Worm (Caenorhabditis elegans) whole organism, late embryonic: ENCODE measurements around the gene nstp-5.

Experiments used
- C08G9.2 ChIP-seq: sonication (generic microtip); optimal IDR thresholded peaks from 2 replicates; lab custom pipeline; 2016; ENCODE audit warnings: mild to moderate bottlenecking, missing genetic modification characterization, moderate library complexity, missing compliant biosample characterization
- K02D7.2 ChIP-seq: sonication (generic microtip); optimal IDR thresholded peaks from 2 replicates; lab custom pipeline; 2017; ENCODE audit warnings: mild to moderate bottlenecking, missing genetic modification characterization, missing compliant biosample characterization
- K09A11.1 ChIP-seq: sonication (generic microtip); optimal IDR thresholded peaks from 2 replicates; lab custom pipeline; 2017; ENCODE audit warnings: antibody characterized with exemption, mild to moderate bottlenecking, missing genetic modification characterization, missing compliant biosample characterization; ENCODE audit not compliant: insufficient read depth
- T23F11.4 ChIP-seq: fragments of 200-800 bp; sonication (Bioruptor generic); optimal IDR thresholded peaks from 2 replicates; lab custom pipeline; 2018; ENCODE audit warnings: mild to moderate bottlenecking, missing genetic modification characterization, missing compliant biosample characterization
- Y22D7AL.16 ChIP-seq: sonication (generic microtip); optimal IDR thresholded peaks from 2 replicates; lab custom pipeline; 2016; ENCODE audit warnings: missing genetic modification characterization, missing compliant biosample characterization
- ahr-1 ChIP-seq: sonication (generic microtip); optimal IDR thresholded peaks from 2 replicates; lab custom pipeline; 2016; ENCODE audit warnings: missing genetic modification characterization, missing compliant biosample characterization
- ama-1 ChIP-seq: fragments of 150-350 bp; optimal IDR thresholded peaks from 2 replicates; lab custom pipeline; 2014
- ceh-14 ChIP-seq: sonication (generic microtip); optimal IDR thresholded peaks from 2 replicates; lab custom pipeline; 2016; ENCODE audit warnings: missing genotype, missing genetic modification characterization, missing compliant biosample characterization
- ceh-18 ChIP-seq: sonication (generic microtip); optimal IDR thresholded peaks from 2 replicates; lab custom pipeline; 2016; ENCODE audit warnings: missing genetic modification characterization, missing compliant biosample characterization
- ceh-19 ChIP-seq: fragments of 200-800 bp; sonication (Bioruptor generic); optimal IDR thresholded peaks from 2 replicates; lab custom pipeline; 2018; ENCODE audit warnings: mild to moderate bottlenecking, missing genetic modification characterization, missing compliant biosample characterization
- ceh-2 ChIP-seq: sonication (generic microtip); optimal IDR thresholded peaks from 2 replicates; lab custom pipeline; 2016; ENCODE audit warnings: missing genotype, missing genetic modification characterization, missing compliant biosample characterization
- ceh-22 ChIP-seq: sonication (generic microtip); optimal IDR thresholded peaks from 2 replicates; lab custom pipeline; 2017; ENCODE audit warnings: missing biosample characterization, missing genetic modification characterization
- ceh-24 ChIP-seq: sonication (generic microtip); optimal IDR thresholded peaks from 2 replicates; lab custom pipeline; 2016; ENCODE audit warnings: mild to moderate bottlenecking, missing genetic modification characterization, missing compliant biosample characterization
- ceh-30 ChIP-seq: fragments of 150-350 bp; optimal IDR thresholded peaks from 2 replicates; lab custom pipeline; 2014; ENCODE audit warnings: missing biosample characterization, missing genetic modification characterization
- ceh-34 ChIP-seq: sonication (generic microtip); optimal IDR thresholded peaks from 2 replicates; lab custom pipeline; 2016; ENCODE audit warnings: mild to moderate bottlenecking, missing genetic modification characterization, missing compliant biosample characterization
- ceh-48 ChIP-seq: sonication (generic microtip); optimal IDR thresholded peaks from 2 replicates; lab custom pipeline; 2016; ENCODE audit warnings: missing genetic modification characterization, inconsistent platforms, missing compliant biosample characterization
- ceh-6 ChIP-seq: fragments of 200-800 bp; sonication (Bioruptor generic); optimal IDR thresholded peaks from 2 replicates; lab custom pipeline; 2018; ENCODE audit warnings: mild to moderate bottlenecking, missing genetic modification characterization, missing compliant biosample characterization
- che-1 ChIP-seq: sonication (generic microtip); optimal IDR thresholded peaks from 2 replicates; lab custom pipeline; 2016; ENCODE audit warnings: mild to moderate bottlenecking, missing genetic modification characterization, missing compliant biosample characterization
- elt-2 ChIP-seq: sonication (generic microtip); optimal IDR thresholded peaks from 2 replicates; lab custom pipeline; 2016; ENCODE audit warnings: missing genetic modification reagents, missing genetic modification characterization, missing compliant biosample characterization
- elt-4 ChIP-seq: sonication (generic microtip); optimal IDR thresholded peaks from 2 replicates; lab custom pipeline; 2016; ENCODE audit warnings: missing genetic modification characterization, missing compliant biosample characterization
- ets-4 ChIP-seq: sonication (generic microtip); optimal IDR thresholded peaks from 2 replicates; lab custom pipeline; 2016; ENCODE audit warnings: missing genetic modification characterization, missing compliant biosample characterization
- eyg-1 ChIP-seq: sonication (generic microtip); optimal IDR thresholded peaks from 2 replicates; lab custom pipeline; 2016; ENCODE audit warnings: missing genotype, missing genetic modification characterization, missing compliant biosample characterization
- fax-1 ChIP-seq: sonication (generic microtip); optimal IDR thresholded peaks from 2 replicates; lab custom pipeline; 2016; ENCODE audit warnings: missing genotype, missing genetic modification characterization, missing compliant biosample characterization
- fkh-10 ChIP-seq: fragments of 150-350 bp; optimal IDR thresholded peaks from 2 replicates; lab custom pipeline; 2014; ENCODE audit warnings: missing biosample characterization, missing genetic modification reagents, missing genetic modification characterization
- gmeb-2 ChIP-seq: sonication (generic microtip); optimal IDR thresholded peaks from 2 replicates; lab custom pipeline; 2016; ENCODE audit warnings: missing genetic modification characterization, inconsistent platforms, missing compliant biosample characterization
- hlh-15 ChIP-seq: sonication (generic microtip); optimal IDR thresholded peaks from 2 replicates; lab custom pipeline; 2016; ENCODE audit warnings: missing genetic modification characterization, missing compliant biosample characterization
- hlh-6 ChIP-seq: sonication (generic microtip); optimal IDR thresholded peaks from 2 replicates; lab custom pipeline; 2016; ENCODE audit warnings: missing genotype, missing genetic modification characterization, missing compliant biosample characterization
- hlh-8 ChIP-seq: sonication (generic microtip); optimal IDR thresholded peaks from 2 replicates; lab custom pipeline; 2016; ENCODE audit warnings: missing genotype, missing genetic modification characterization, missing compliant biosample characterization
- mec-3 ChIP-seq: sonication (generic microtip); optimal IDR thresholded peaks from 2 replicates; lab custom pipeline; 2016; ENCODE audit warnings: borderline replicate concordance, missing genetic modification characterization, missing compliant biosample characterization
- nfya-1 ChIP-seq: sonication (generic microtip); optimal IDR thresholded peaks from 2 replicates; lab custom pipeline; 2017; ENCODE audit warnings: missing genetic modification characterization, mild to moderate bottlenecking, missing compliant biosample characterization, antibody characterized with exemption, moderate library complexity
- odd-2 ChIP-seq: sonication (generic microtip); optimal IDR thresholded peaks from 2 replicates; lab custom pipeline; 2017; ENCODE audit warnings: antibody characterized with exemption, mild to moderate bottlenecking, missing genetic modification characterization, missing compliant biosample characterization
- pat-9 ChIP-seq: fragments of 200-800 bp; sonication (Bioruptor generic); optimal IDR thresholded peaks from 2 replicates; lab custom pipeline; 2018; ENCODE audit warnings: mild to moderate bottlenecking, missing genetic modification characterization, moderate library complexity, missing compliant biosample characterization
- pax-1 ChIP-seq: fragments of 150-350 bp; optimal IDR thresholded peaks from 2 replicates; lab custom pipeline; 2014; ENCODE audit warnings: missing biosample characterization, missing genetic modification characterization
- pha-4 ChIP-seq: fragments of 150-350 bp; optimal IDR thresholded peaks from 2 replicates; lab custom pipeline; 2018; ENCODE audit warnings: missing biosample characterization, missing genetic modification reagents, missing genetic modification characterization
- pqm-1 ChIP-seq: sonication (generic microtip); optimal IDR thresholded peaks from 2 replicates; lab custom pipeline; 2016; ENCODE audit warnings: missing genetic modification characterization, missing compliant biosample characterization
- ref-2 ChIP-seq: sonication (generic microtip); optimal IDR thresholded peaks from 2 replicates; lab custom pipeline; 2016; ENCODE audit warnings: missing genetic modification characterization, missing compliant biosample characterization
- rnt-1 ChIP-seq: sonication (generic microtip); optimal IDR thresholded peaks from 2 replicates; lab custom pipeline; 2016; ENCODE audit warnings: missing genetic modification characterization, missing compliant biosample characterization
- sox-2 ChIP-seq: fragments of 200-800 bp; sonication (Bioruptor generic); IDR thresholded peaks from 2 replicates; pipeline ENCODE4 v1.3.6; 2022; ENCODE audit warnings: missing genetic modification reagents, missing genetic modification characterization, missing compliant biosample characterization
- sox-4 ChIP-seq: sonication (generic microtip); optimal IDR thresholded peaks from 2 replicates; lab custom pipeline; 2017; ENCODE audit warnings: mild to moderate bottlenecking, missing genetic modification characterization, inconsistent platforms, missing compliant biosample characterization
- syd-9 ChIP-seq: sonication (generic microtip); optimal IDR thresholded peaks from 2 replicates; lab custom pipeline; 2016; ENCODE audit warnings: mild to moderate bottlenecking, missing genetic modification characterization, moderate library complexity, missing compliant biosample characterization
- tbx-7 ChIP-seq: sonication (generic microtip); optimal IDR thresholded peaks from 2 replicates; lab custom pipeline; 2016; ENCODE audit warnings: missing genotype, missing genetic modification characterization, missing compliant biosample characterization
- unc-3 ChIP-seq, 2 experiments: fragments of 200-800 bp in 1 of 2; sonication (Bioruptor generic) in 1 of 2; sonication (generic microtip) in 1 of 2; conservative IDR thresholded peaks in 1 of 2; optimal IDR thresholded peaks in 1 of 2; 2 replicates each; pipeline versions ENCODE4 v1.3.6 to Lab custom; 2016 to 2022; ENCODE audit warnings: missing compliant biosample characterization in 2 of 2, missing genetic modification characterization in 2 of 2, missing genetic modification reagents in 1 of 2
- unc-42 ChIP-seq: sonication (generic microtip); optimal IDR thresholded peaks from 2 replicates; lab custom pipeline; 2016; ENCODE audit warnings: missing genotype, missing genetic modification characterization, missing compliant biosample characterization
- unc-86 ChIP-seq: sonication (generic microtip); optimal IDR thresholded peaks from 2 replicates; lab custom pipeline; 2016; ENCODE audit warnings: missing genetic modification characterization, missing compliant biosample characterization
- zip-5 ChIP-seq: sonication (generic microtip); optimal IDR thresholded peaks from 2 replicates; lab custom pipeline; 2016; ENCODE audit warnings: missing genetic modification characterization, missing compliant biosample characterization
- ztf-16 ChIP-seq: sonication (generic microtip); optimal IDR thresholded peaks from 2 replicates; lab custom pipeline; 2017; ENCODE audit warnings: missing genetic modification characterization, missing compliant biosample characterization

Gene nstp-5

DNA sequence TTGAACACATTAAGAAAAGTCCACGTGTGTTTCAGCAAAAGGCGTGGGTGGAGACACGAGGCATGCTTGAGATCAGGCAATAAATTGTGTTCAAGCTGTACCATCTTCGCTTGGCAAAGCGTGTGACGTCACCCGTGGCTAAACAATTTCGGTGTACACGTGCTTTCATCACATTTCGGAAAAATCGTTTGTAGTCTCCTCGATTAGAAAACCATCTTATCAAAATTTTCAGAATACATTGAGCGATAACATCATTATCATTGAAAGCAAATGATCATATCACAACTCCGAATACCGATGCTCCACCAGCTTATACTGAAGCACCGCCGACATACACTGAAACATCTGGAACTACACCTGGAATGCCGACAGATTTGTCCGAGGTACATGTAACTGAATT lies 46.3 kb downstream of the nstp-5 start:
- TF ChIP-seq elt-2 (peak; percentile 48), T23F11.4 (GFP tag; lab: Kevin White, UChicago) (no peak)

DNA sequence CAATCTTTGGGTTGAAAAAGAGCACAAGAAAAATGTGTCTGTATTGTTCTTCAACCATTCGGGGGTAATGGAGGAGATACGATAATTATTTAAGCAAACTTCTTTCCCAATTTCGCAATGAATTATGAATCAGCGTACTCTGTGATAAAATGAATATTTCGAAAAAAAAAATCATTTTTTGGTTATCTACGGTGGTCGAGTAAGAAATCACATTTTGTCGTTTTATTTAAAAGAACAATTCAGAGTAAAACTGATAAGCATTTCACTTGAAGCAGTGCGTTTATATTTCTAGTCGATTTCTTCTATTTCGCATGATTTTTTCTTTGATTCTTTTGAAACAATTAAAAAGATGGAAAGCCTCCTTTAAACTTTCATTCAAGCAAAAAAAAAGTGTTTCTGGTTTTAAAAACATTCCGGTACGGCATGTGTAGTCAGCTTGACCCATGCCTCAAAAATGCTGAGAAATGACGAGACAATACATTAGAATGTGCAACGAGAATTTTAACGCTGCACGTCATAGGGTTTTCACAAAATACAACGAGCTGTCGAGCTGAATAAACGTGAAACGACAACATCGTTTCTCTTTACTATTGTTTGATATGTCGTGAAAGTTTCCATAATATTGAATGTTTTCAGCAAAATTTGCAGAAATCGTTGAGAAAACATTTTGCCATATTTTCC lies 47.2 kb downstream of the nstp-5 start, which contains the start of gene K08D8.2:
K08D8.2 (plus strand) TSS at position 631 of the 681 bp plus-strand sequence.
- TF ChIP-seq C08G9.2, result no peak
- no peak for TF ChIP-seq unc-86
- no peak for TF ChIP-seq syd-9 (tag; lab: Kevin White, UChicago)
- TF ChIP-seq che-1, result no peak
- TF ChIP-seq ceh-6 (GFP tag; lab: Kevin White, UChicago), result no peak
- no peak for TF ChIP-seq pax-1
- TF ChIP-seq gmeb-2 (tag; lab: Kevin White, UChicago), result no peak
- TF ChIP-seq elt-4 (tag; lab: Kevin White, UChicago), result no peak
- TF ChIP-seq ets-4 (tag; lab: Kevin White, UChicago), result no peak
- TF ChIP-seq pat-9 (tag; lab: Kevin White, UChicago), result no peak
- no peak for TF ChIP-seq ceh-24
- TF ChIP-seq ceh-22 (tag; lab: Kevin White, UChicago), result no peak
- no peak for TF ChIP-seq ztf-16 (tag; lab: Kevin White, UChicago)
- TF ChIP-seq K02D7.2 (tag; lab: Kevin White, UChicago), result no peak
- TF ChIP-seq hlh-15 (tag; lab: Kevin White, UChicago), result no peak
- no peak for TF ChIP-seq ceh-14 (tag; lab: Kevin White, UChicago)
- TF ChIP-seq hlh-8 (tag; lab: Kevin White, UChicago), result no peak
- TF ChIP-seq, all 69 proteins: peak for 0

DNA sequence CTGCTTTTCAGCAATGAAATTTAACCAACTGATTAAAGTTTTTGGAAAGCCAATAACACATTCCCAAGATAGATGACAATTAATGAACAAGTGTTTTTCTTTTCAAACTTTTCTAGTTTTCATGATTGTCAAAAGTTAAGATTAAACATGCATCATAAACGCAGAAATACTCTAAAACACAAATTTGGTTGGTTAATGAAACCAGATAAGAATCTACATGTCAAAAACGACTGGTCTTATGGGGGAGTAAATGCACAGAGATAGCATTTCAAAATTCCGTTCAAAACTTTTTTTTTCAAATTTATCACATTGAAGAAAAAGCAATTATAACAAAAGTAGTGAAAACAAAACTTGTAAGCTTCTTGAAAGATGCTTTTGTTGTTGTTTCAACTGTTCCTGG lies 48.3 kb downstream of the nstp-5 start:
- no peak for TF ChIP-seq sox-4 (tag; lab: Kevin White, UChicago)
- TF ChIP-seq nfya-1 (tag; lab: Kevin White, UChicago), result no peak
- TF ChIP-seq zip-5, result no peak
- no peak for TF ChIP-seq ceh-48 (tag; lab: Kevin White, UChicago)
- no peak for TF ChIP-seq ceh-6 (GFP tag; lab: Kevin White, UChicago)
- TF ChIP-seq ceh-19 (GFP tag; lab: Kevin White, UChicago), result no peak
- no peak for TF ChIP-seq sox-2 (GFP tag; lab: Robert Waterston, UW)
- TF ChIP-seq tbx-7, result no peak
- TF ChIP-seq elt-2, result no peak
- TF ChIP-seq ceh-30 (tag; lab: Kevin White, UChicago), result no peak
- no peak for TF ChIP-seq ceh-24
- no peak for TF ChIP-seq ceh-2 (tag; lab: Kevin White, UChicago)
- TF ChIP-seq unc-42, result no peak
- TF ChIP-seq K09A11.1 (tag; lab: Kevin White, UChicago), result no peak
- no peak for TF ChIP-seq ama-1 (lab: Kevin White, UChicago)
- TF ChIP-seq Y22D7AL.16, result no peak
- no peak for TF ChIP-seq unc-3 (GFP tag; conservative IDR thresholded peaks at IDR 0.05; lab: Robert Waterston, UW)
- no peak for TF ChIP-seq unc-3 (tag; optimal IDR thresholded peaks at IDR 0.05; lab: Kevin White, UChicago)
- TF ChIP-seq, all 69 proteins: peak for 0

DNA sequence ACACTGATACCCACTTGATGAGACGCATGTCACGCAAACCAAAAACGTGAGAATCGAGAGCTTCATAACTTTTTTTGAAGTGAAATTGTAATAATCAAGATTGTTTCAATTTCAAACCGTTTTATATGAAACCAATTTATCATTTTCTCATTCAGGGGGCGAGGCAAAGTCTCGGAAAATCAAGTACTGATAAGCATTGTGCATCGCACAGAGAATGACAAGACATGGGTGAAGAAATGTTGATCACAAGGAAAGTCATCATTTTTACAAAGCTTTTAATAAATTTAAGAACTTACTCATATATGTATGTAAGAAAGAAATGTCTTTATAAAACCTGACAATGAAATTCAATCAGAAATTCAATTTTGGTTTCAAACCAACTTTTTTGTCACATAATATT lies 51.2 kb downstream of the nstp-5 start, which contains the start of gene K08D8.3:
K08D8.3 (minus strand) TSS at position 131 of the 400 bp plus-strand sequence.
- TF ChIP-seq gmeb-2 (tag; lab: Kevin White, UChicago), result no peak
- no peak for TF ChIP-seq pqm-1 (tag; lab: Kevin White, UChicago)
- TF ChIP-seq fkh-10 (GFP tag; lab: Kevin White, UChicago), result no peak
- no peak for TF ChIP-seq ceh-2 (tag; lab: Kevin White, UChicago)
- TF ChIP-seq odd-2 (tag; lab: Kevin White, UChicago), result no peak
- no peak for TF ChIP-seq eyg-1 (tag; lab: Kevin White, UChicago)
- no peak for TF ChIP-seq syd-9 (tag; lab: Kevin White, UChicago)
- TF ChIP-seq pha-4 (tag; lab: Kevin White, UChicago), result no peak
- no peak for TF ChIP-seq unc-42
- no peak for TF ChIP-seq rnt-1 (tag; lab: Kevin White, UChicago)
- TF ChIP-seq ahr-1 (tag; lab: Kevin White, UChicago), result no peak
- TF ChIP-seq ceh-6 (GFP tag; lab: Kevin White, UChicago), result no peak
- TF ChIP-seq ref-2, result no peak
- TF ChIP-seq hlh-6 (tag; lab: Kevin White, UChicago), result no peak
- no peak for TF ChIP-seq ets-4 (tag; lab: Kevin White, UChicago)
- TF ChIP-seq fax-1, result no peak
- no peak for TF ChIP-seq ceh-34
- TF ChIP-seq ceh-24, result no peak
- no peak for TF ChIP-seq mec-3
- no peak for TF ChIP-seq ceh-18 (tag; lab: Kevin White, UChicago)
